Fruit fly (Drosophila melanogaster) whole organism, embryonic: ENCODE data around the gene CG14817.

Experiments used
- BEAF-32 ChIP-seq: fragments of 200-800 bp; sonication (Bioruptor generic); optimal IDR thresholded peaks from 3 replicates; lab custom pipeline; 2017; ENCODE audit warnings: missing biosample characterization, missing genetic modification characterization, mild to moderate bottlenecking, moderate library complexity, missing genetic modification reagents
- BtbVII ChIP-seq: fragments of 200-800 bp; sonication (Bioruptor generic); optimal IDR thresholded peaks from 3 replicates; lab custom pipeline; 2017; ENCODE audit warnings: missing biosample characterization, mild to moderate bottlenecking, missing genetic modification characterization
- CG10654 ChIP-seq: fragments of 200-800 bp; sonication (Bioruptor generic); optimal IDR thresholded peaks from 2 replicates; lab custom pipeline; 2016; ENCODE audit warnings: missing biosample characterization, missing genetic modification characterization
- CG11723 ChIP-seq: fragments of 200-800 bp; sonication (Bioruptor generic); optimal IDR thresholded peaks from 2 replicates; lab custom pipeline; 2017; ENCODE audit warnings: missing biosample characterization, mild to moderate bottlenecking, missing genetic modification characterization
- CG12104 ChIP-seq: fragments of 200-800 bp; sonication (Bioruptor generic); optimal IDR thresholded peaks from 3 replicates; lab custom pipeline; 2016; ENCODE audit warnings: missing biosample characterization, missing genetic modification characterization
- CG12299 ChIP-seq: fragments of 200-800 bp; sonication (Bioruptor generic); optimal IDR thresholded peaks from 2 replicates; lab custom pipeline; 2018; ENCODE audit warnings: missing biosample characterization, mild to moderate bottlenecking, missing genetic modification characterization
- CG12659 ChIP-seq: fragments of 200-800 bp; sonication (Bioruptor generic); optimal IDR thresholded peaks from 3 replicates; lab custom pipeline; 2017; ENCODE audit warnings: mild to moderate bottlenecking, missing biosample characterization, missing genetic modification reagents, missing genetic modification characterization
- CG12942 ChIP-seq: fragments of 200-800 bp; sonication (Bioruptor generic); optimal IDR thresholded peaks from 3 replicates; lab custom pipeline; 2016; ENCODE audit warnings: missing biosample characterization, missing genetic modification characterization
- CG13424 ChIP-seq: fragments of 200-800 bp; sonication (Bioruptor generic); optimal IDR thresholded peaks from 2 replicates; lab custom pipeline; 2019; ENCODE audit warnings: missing biosample characterization, mild to moderate bottlenecking, missing genetic modification characterization, moderate library complexity
- CG14014 ChIP-seq: fragments of 200-800 bp; sonication (Bioruptor generic); IDR thresholded peaks from 2 replicates; pipeline ENCODE4 v1.3.6; 2022; ENCODE audit warnings: missing biosample characterization, missing genetic modification characterization
- CG14860 ChIP-seq: fragments of 200-800 bp; sonication (Bioruptor generic); IDR thresholded peaks from 3 replicates; pipeline ENCODE4 v1.3.6; 2022; ENCODE audit warnings: missing biosample characterization, missing genetic modification characterization; ENCODE audit not compliant: partially characterized antibody
- CG15269 ChIP-seq: fragments of 200-800 bp; sonication (Bioruptor generic); optimal IDR thresholded peaks from 2 replicates; lab custom pipeline; 2018; ENCODE audit warnings: missing biosample characterization, mild to moderate bottlenecking, missing genetic modification characterization, moderate library complexity
- CG15601 ChIP-seq: fragments of 200-800 bp; sonication (Bioruptor generic); optimal IDR thresholded peaks from 3 replicates; lab custom pipeline; 2019; ENCODE audit warnings: missing biosample characterization, mild to moderate bottlenecking, missing genetic modification characterization, moderate library complexity
- CG16813 ChIP-seq: fragments of 200-800 bp; sonication (Bioruptor generic); IDR thresholded peaks from 3 replicates; pipeline ENCODE4 v1.3.6; 2022; ENCODE audit warnings: missing biosample characterization, missing genetic modification characterization; ENCODE audit not compliant: partially characterized antibody
- CG17385 ChIP-seq: fragments of 200-800 bp; sonication (Bioruptor generic); optimal IDR thresholded peaks from 3 replicates; lab custom pipeline; 2018; ENCODE audit warnings: missing biosample characterization, mild to moderate bottlenecking, missing genetic modification characterization
- CG2120 ChIP-seq: fragments of 200-800 bp; sonication (Bioruptor generic); optimal IDR thresholded peaks from 3 replicates; lab custom pipeline; 2016; ENCODE audit warnings: missing biosample characterization, missing genetic modification characterization
- CG4360 ChIP-seq: fragments of 200-800 bp; sonication (Bioruptor generic); IDR thresholded peaks from 2 replicates; pipeline ENCODE4 v1.3.6; 2022; ENCODE audit warnings: missing biosample characterization, missing genetic modification characterization
- CG7271 ChIP-seq: fragments of 200-800 bp; sonication (Bioruptor generic); optimal IDR thresholded peaks from 2 replicates; lab custom pipeline; 2018; ENCODE audit warnings: missing biosample characterization, mild to moderate bottlenecking, missing genetic modification characterization, moderate library complexity
- CG7556 ChIP-seq: fragments of 200-800 bp; sonication (Bioruptor generic); optimal IDR thresholded peaks from 2 replicates; lab custom pipeline; 2017; ENCODE audit warnings: missing biosample characterization, mild to moderate bottlenecking, missing genetic modification characterization
- CG7745 ChIP-seq: fragments of 200-800 bp; sonication (Bioruptor generic); optimal IDR thresholded peaks from 2 replicates; lab custom pipeline; 2018; ENCODE audit warnings: missing biosample characterization, mild to moderate bottlenecking, missing genetic modification characterization, moderate library complexity
- CG7928 ChIP-seq: fragments of 200-800 bp; sonication (Bioruptor generic); optimal IDR thresholded peaks from 2 replicates; lab custom pipeline; 2017; ENCODE audit warnings: missing biosample characterization, mild to moderate bottlenecking, missing genetic modification characterization
- CG8290 ChIP-seq, 3 experiments: fragments of 200-800 bp; sonication (Bioruptor generic); optimal IDR thresholded peaks; 2 replicates each; lab custom pipeline; 2016 to 2019; ENCODE audit warnings: missing biosample characterization in 3 of 3, missing genetic modification characterization in 3 of 3, mild to moderate bottlenecking in 2 of 3, moderate library complexity in 1 of 3
- Camta ChIP-seq: fragments of 200-800 bp; sonication (Bioruptor generic); optimal IDR thresholded peaks from 2 replicates; lab custom pipeline; 2016; ENCODE audit warnings: missing biosample characterization, missing genetic modification characterization
- Dek ChIP-seq: fragments of 200-800 bp; sonication (Bioruptor generic); optimal IDR thresholded peaks from 3 replicates; lab custom pipeline; 2019; ENCODE audit warnings: missing biosample characterization, mild to moderate bottlenecking, missing genetic modification characterization, moderate library complexity
- Drgx ChIP-seq: fragments of 200-800 bp; sonication (Bioruptor generic); IDR thresholded peaks from 2 replicates; pipeline ENCODE4 v1.3.6; 2022; ENCODE audit warnings: missing biosample characterization, missing genetic modification characterization
- HLH4C ChIP-seq: fragments of 200-800 bp; sonication (Bioruptor generic); IDR thresholded peaks from 3 replicates; pipeline ENCODE4 v1.3.6; 2022; ENCODE audit warnings: missing biosample characterization, missing genetic modification characterization; ENCODE audit not compliant: partially characterized antibody
- HmgZ ChIP-seq: fragments of 200-800 bp; sonication (Bioruptor generic); optimal IDR thresholded peaks from 2 replicates; lab custom pipeline; 2018; ENCODE audit warnings: missing biosample characterization, mild to moderate bottlenecking, missing genetic modification characterization
- Jarid2 ChIP-seq: fragments of 200-800 bp; sonication (Bioruptor generic); optimal IDR thresholded peaks from 3 replicates; lab custom pipeline; 2017; ENCODE audit warnings: mild to moderate bottlenecking, missing biosample characterization, missing genetic modification reagents, missing genetic modification characterization
- Med ChIP-seq: fragments of 200-800 bp; sonication (Bioruptor generic); peaks from one replicate; lab custom pipeline; 2016; ENCODE audit warnings: missing biosample characterization, missing genetic modification characterization, mild to moderate bottlenecking, inconsistent platforms, moderate library complexity
- Ptx1 ChIP-seq: fragments of 200-800 bp; sonication (Bioruptor generic); IDR thresholded peaks from 2 replicates; pipeline ENCODE4 v1.3.6; 2022; ENCODE audit warnings: missing biosample characterization, missing genetic modification characterization
- Six4 ChIP-seq: fragments of 200-800 bp; sonication (Bioruptor generic); optimal IDR thresholded peaks from 2 replicates; lab custom pipeline; 2016; ENCODE audit warnings: missing biosample characterization, missing genetic modification characterization
- Sox100B ChIP-seq: fragments of 200-800 bp; sonication (Bioruptor generic); optimal IDR thresholded peaks from 3 replicates; lab custom pipeline; 2018; ENCODE audit warnings: missing biosample characterization, mild to moderate bottlenecking, missing genetic modification characterization
- Ssrp ChIP-seq: fragments of 200-800 bp; sonication (Bioruptor generic); optimal IDR thresholded peaks from 2 replicates; lab custom pipeline; 2018; ENCODE audit warnings: missing biosample characterization, mild to moderate bottlenecking, missing genetic modification characterization, moderate library complexity
- Taf1 ChIP-seq: fragments of 200-800 bp; sonication (Bioruptor generic); IDR thresholded peaks from 2 replicates; pipeline ENCODE4 v1.3.6; 2022; ENCODE audit warnings: missing biosample characterization, missing genetic modification characterization
- ash1 ChIP-seq: fragments of 200-800 bp; sonication (Bioruptor generic); optimal IDR thresholded peaks from 2 replicates; lab custom pipeline; 2018; ENCODE audit warnings: missing biosample characterization, mild to moderate bottlenecking, missing genetic modification characterization
- cwo ChIP-seq: fragments of 200-800 bp; sonication (Bioruptor generic); optimal IDR thresholded peaks from 3 replicates; lab custom pipeline; 2017; ENCODE audit warnings: missing biosample characterization, missing genetic modification characterization, mild to moderate bottlenecking, moderate library complexity, missing genetic modification reagents
- dm ChIP-seq: fragments of 200-800 bp; sonication (Bioruptor generic); optimal IDR thresholded peaks from 3 replicates; lab custom pipeline; 2016; ENCODE audit warnings: missing biosample characterization, missing genetic modification characterization
- dmrt99B ChIP-seq: fragments of 200-800 bp; sonication (Bioruptor generic); optimal IDR thresholded peaks from 2 replicates; lab custom pipeline; 2018; ENCODE audit warnings: missing biosample characterization, mild to moderate bottlenecking, missing genetic modification characterization, moderate library complexity
- fru ChIP-seq: fragments of >200 bp; optimal IDR thresholded peaks from 2 replicates; lab custom pipeline; 2017
- grn ChIP-seq: fragments of 200-800 bp; sonication (Bioruptor generic); optimal IDR thresholded peaks from 3 replicates; lab custom pipeline; 2017; ENCODE audit warnings: missing biosample characterization, missing genetic modification characterization
- h ChIP-seq: fragments of >200 bp; optimal IDR thresholded peaks from 2 replicates; lab custom pipeline; 2017
- nau ChIP-seq: fragments of 200-800 bp; sonication (Bioruptor generic); optimal IDR thresholded peaks from 3 replicates; lab custom pipeline; 2017; ENCODE audit warnings: missing biosample characterization, mild to moderate bottlenecking, missing genetic modification characterization, missing genetic modification reagents
- otp ChIP-seq: fragments of 200-800 bp; sonication (Bioruptor generic); IDR thresholded peaks from 3 replicates; pipeline ENCODE4, ENCODE4 v1.3.6; 2022; ENCODE audit warnings: missing biosample characterization, missing genetic modification characterization
- pan ChIP-seq, 4 experiments: fragments of >200 bp in 3 of 4; fragments of 200-800 bp in 1 of 4; sonication (Bioruptor generic) in 1 of 4; optimal IDR thresholded peaks in 3 of 4; IDR thresholded peaks in 1 of 4; 2 replicates each; pipeline versions ENCODE4 v1.3.6 to Lab custom; 2017 to 2022; ENCODE audit warnings: missing biosample characterization in 2 of 4, missing genetic modification characterization in 2 of 4, mixed read lengths in 1 of 4
- peb ChIP-seq: fragments of 200-800 bp; sonication (Bioruptor generic); IDR thresholded peaks from 2 replicates; pipeline ENCODE4 v1.3.6; 2022; ENCODE audit warnings: missing biosample characterization, missing genetic modification characterization
- sob ChIP-seq: fragments of 200-800 bp; sonication (Bioruptor generic); IDR thresholded peaks from 2 replicates; pipeline ENCODE4 v1.3.6; 2022; ENCODE audit warnings: missing biosample characterization, missing genetic modification characterization
- tgo ChIP-seq: fragments of 200-800 bp; sonication (Bioruptor generic); IDR thresholded peaks from 3 replicates; pipeline ENCODE4 v1.3.6; 2022; ENCODE audit warnings: missing biosample characterization, missing genetic modification characterization
- tin ChIP-seq: fragments of 200-800 bp; sonication (Bioruptor generic); optimal IDR thresholded peaks from 3 replicates; lab custom pipeline; 2016; ENCODE audit warnings: missing biosample characterization, missing genetic modification characterization
- unpg ChIP-seq: fragments of 200-800 bp; sonication (Bioruptor generic); optimal IDR thresholded peaks from 3 replicates; lab custom pipeline; 2018; ENCODE audit warnings: missing biosample characterization, mild to moderate bottlenecking, missing genetic modification characterization, moderate library complexity

The CG14817 gene

dm6 chrX:1861620-1862184 is 15.4 kb downstream of the CG14817 start, which contains the start of gene deltaCOP (continued):
- TF ChIP-seq otp (GFP tag; lab: Robert Waterston, UW) = no peak
- peak; percentile 82 for TF ChIP-seq tgo
- TF ChIP-seq unpg (GFP tag; lab: Kevin White, UChicago) = peak; percentile 79
- no peak for TF ChIP-seq Sox100B (GFP tag; lab: Kevin White, UChicago)
- peak; percentile 41 for TF ChIP-seq CG15601 (tag; lab: Kevin White, UChicago)
- TF ChIP-seq CG16813 (GFP tag; lab: Robert Waterston, UW) = no peak
- TF ChIP-seq Med = peak; percentile 97
- peak; percentile 70 for TF ChIP-seq CG13424 (tag; lab: Kevin White, UChicago)
- no peak for TF ChIP-seq grn (GFP tag; lab: Kevin White, UChicago)
- peak; percentile 86 for TF ChIP-seq CG12942 (GFP tag; lab: Kevin White, UChicago)
- TF ChIP-seq dm (GFP tag; lab: Kevin White, UChicago) = peak; percentile 89
- peak; percentile 91 for TF ChIP-seq Ptx1
- no peak for TF ChIP-seq h (lab: Kevin White, UChicago)
- peak; percentile 55 for TF ChIP-seq BtbVII (GFP tag; lab: Kevin White, UChicago)
- TF ChIP-seq CG12659 (GFP tag; lab: Kevin White, UChicago) = peak; percentile 90
- TF ChIP-seq BEAF-32 = peak; percentile 32
- TF ChIP-seq cwo (GFP tag; lab: Kevin White, UChicago) = peak; percentile 65
- peak; percentile 90 for TF ChIP-seq sob (GFP tag; lab: Robert Waterston, UW)
- no peak for TF ChIP-seq CG7745 (tag; lab: Kevin White, UChicago)
- TF ChIP-seq CG12104 (GFP tag; lab: Kevin White, UChicago) = peak; percentile 63
- peak in 1 of 2 experiments; percentile 42 for TF ChIP-seq pan (optimal IDR thresholded peaks at IDR 0.05; lab: Kevin White, UChicago)
- TF ChIP-seq pan (GFP tag; optimal IDR thresholded peaks at IDR 0.05 in 1 of 2, IDR thresholded peaks at IDR 0.05 in 1 of 2) = peak in 1 of 2 experiments; percentile 76
- TF ChIP-seq Ssrp (tag; lab: Kevin White, UChicago) = peak; percentile 72
- peak; percentile 26; the same call in 1 of the 2 replicates for TF ChIP-seq CG4360 (GFP tag; lab: Robert Waterston, UW)
- TF ChIP-seq CG17385 = peak; percentile 69
- no peak for TF ChIP-seq CG14860 (GFP tag; lab: Robert Waterston, UW)
- peak; percentile 97 for TF ChIP-seq CG2120
- TF ChIP-seq CG7271 = peak; percentile 3
- TF ChIP-seq Drgx (GFP tag; lab: Robert Waterston, UW) = peak; percentile 77
- TF ChIP-seq CG10654 (GFP tag; lab: Kevin White, UChicago) = peak; percentile 78
- TF ChIP-seq CG7556 = peak; percentile 77
- no peak for TF ChIP-seq CG12299 (tag; lab: Kevin White, UChicago)
- TF ChIP-seq dmrt99B (tag; lab: Kevin White, UChicago) = no peak
- peak; percentile 83 for TF ChIP-seq CG14014 (GFP tag; lab: Robert Waterston, UW)
- peak; percentile 74 for TF ChIP-seq Dek
- peak; percentile 87 for TF ChIP-seq tin (GFP tag; lab: Kevin White, UChicago)
- TF ChIP-seq HmgZ (tag; lab: Kevin White, UChicago) = peak; percentile 79
- TF ChIP-seq fru (lab: Kevin White, UChicago) = no peak
- TF ChIP-seq CG11723 (GFP tag; lab: Kevin White, UChicago) = peak; percentile 53
- TF ChIP-seq CG8290 (GFP tag; optimal IDR thresholded peaks at IDR 0.05; lab: Kevin White, UChicago) = no peak
- TF ChIP-seq CG8290 (tag; optimal IDR thresholded peaks at IDR 0.05; lab: Kevin White, UChicago) = peak in 1 of 2 experiments; percentile 40
- peak; percentile 78 for TF ChIP-seq Six4 (GFP tag; lab: Kevin White, UChicago)
- TF ChIP-seq CG7928 = peak; percentile 56
- peak; percentile 26; the same call in 1 of the 2 replicates for TF ChIP-seq peb
- peak; percentile 79 for TF ChIP-seq CG15269
- TF ChIP-seq Camta = peak; percentile 88
- TF ChIP-seq Jarid2 = no peak
- TF ChIP-seq Taf1 (GFP tag; lab: Robert Waterston, UW) = peak; percentile 78
- no peak for TF ChIP-seq HLH4C (GFP tag; lab: Robert Waterston, UW)
- no peak for TF ChIP-seq ash1 (GFP tag; lab: Kevin White, UChicago)
- TF ChIP-seq nau (GFP tag; lab: Kevin White, UChicago) = no peak
